Fruit fly (Drosophila melanogaster): Measurements from ENCODE around the gene eya.

eya gene

dm6 chr2L:6553041-6553796 lies 6.4 kb upstream of the eya start:
- peak; percentile 94 for TF ChIP-seq svp (GFP tag)
- TF ChIP-seq CG1621 (tag; optimal IDR thresholded peaks at IDR 0.05), result no peak
- peak; percentile 26 for TF ChIP-seq Met (GFP tag; optimal IDR thresholded peaks at IDR 0.05)
- TF ChIP-seq lz (GFP tag; optimal IDR thresholded peaks at IDR 0.05), result no peak
- peak; percentile 23 for TF ChIP-seq CG6808 (GFP tag; optimal IDR thresholded peaks at IDR 0.05)
- no peak for TF ChIP-seq Smox (GFP tag; optimal IDR thresholded peaks at IDR 0.05)
- no peak for TF ChIP-seq CG9139 (GFP tag; optimal IDR thresholded peaks at IDR 0.05)
- TF ChIP-seq CG31627 (GFP tag; optimal IDR thresholded peaks at IDR 0.05), result no peak
- TF ChIP-seq Hr4 (GFP tag; optimal IDR thresholded peaks at IDR 0.05), result no peak
- peak; percentile 10 for TF ChIP-seq Eip75B (GFP tag; optimal IDR thresholded peaks at IDR 0.05)
- peak; percentile 5 for TF ChIP-seq dsx (GFP tag; optimal IDR thresholded peaks at IDR 0.05; ENCODE audit: poor library complexity, severe bottlenecking)
- no peak for TF ChIP-seq CG8119 (GFP tag; IDR thresholded peaks at IDR 0.05)
- no peak for TF ChIP-seq fd85E (GFP tag; optimal IDR thresholded peaks at IDR 0.05)
- no peak for TF ChIP-seq CG10631 (GFP tag; optimal IDR thresholded peaks at IDR 0.05)
- TF ChIP-seq fd59A (GFP tag; optimal IDR thresholded peaks at IDR 0.05), result no peak
- TF ChIP-seq Ets96B (tag; optimal IDR thresholded peaks at IDR 0.05), result no peak
- TF ChIP-seq pdm3 (GFP tag; optimal IDR thresholded peaks at IDR 0.05), result peak; percentile 20
- TF ChIP-seq ss (GFP tag; optimal IDR thresholded peaks at IDR 0.05), result peak in 1 of 2 experiments; percentile 55
- no peak for TF ChIP-seq CG8319 (GFP tag; optimal IDR thresholded peaks at IDR 0.05)
- peak; percentile 46 for TF ChIP-seq Sox14 (GFP tag; optimal IDR thresholded peaks at IDR 0.05)
- no peak for TF ChIP-seq Sox102F (GFP tag; optimal IDR thresholded peaks at IDR 0.05)
- TF ChIP-seq Hr39 (GFP tag; optimal IDR thresholded peaks at IDR 0.05), result no peak
- TF ChIP-seq CG7368 (GFP tag; optimal IDR thresholded peaks at IDR 0.05), result no peak
- TF ChIP-seq esn (GFP tag; optimal IDR thresholded peaks at IDR 0.05), result peak; percentile 17
- TF ChIP-seq Hr38 (GFP tag; optimal IDR thresholded peaks at IDR 0.05), result no peak
- TF ChIP-seq Eip78C (GFP tag), result peak; percentile 48
- TF ChIP-seq CG3032 (tag; optimal IDR thresholded peaks at IDR 0.05), result no peak
- TF ChIP-seq CG16779 (tag; optimal IDR thresholded peaks at IDR 0.05), result no peak
- TF ChIP-seq CG34406 (GFP tag; optimal IDR thresholded peaks at IDR 0.05), result no peak
- peak; percentile 4 for TF ChIP-seq CG10669 (GFP tag; optimal IDR thresholded peaks at IDR 0.05)
- TF ChIP-seq CG11294 (GFP tag; IDR thresholded peaks at IDR 0.05), result no peak
- no peak for TF ChIP-seq topi (GFP tag; optimal IDR thresholded peaks at IDR 0.05)
- no peak for TF ChIP-seq CG6854 (GFP tag; optimal IDR thresholded peaks at IDR 0.05)

- TF ChIP-seq CG8319 (GFP tag; optimal IDR thresholded peaks at IDR 0.05) (no peak), esn (GFP tag; optimal IDR thresholded peaks at IDR 0.05) (no peak), CG1621 (tag; optimal IDR thresholded peaks at IDR 0.05) (no peak), Eip75B (GFP tag; optimal IDR thresholded peaks at IDR 0.05) (no peak), eg (GFP tag; IDR thresholded peaks at IDR 0.05) (no peak), svp (GFP tag) (peak; percentile 68), Gug (GFP tag; IDR thresholded peaks at IDR 0.05) (no peak), Eip78C (GFP tag) (peak; percentile 24), fd59A (GFP tag; optimal IDR thresholded peaks at IDR 0.05) (no peak), spab (GFP tag; optimal IDR thresholded peaks at IDR 0.05) (no peak), Sox102F (GFP tag; optimal IDR thresholded peaks at IDR 0.05) (no peak), CG34406 (GFP tag; optimal IDR thresholded peaks at IDR 0.05) (no peak), CG9139 (GFP tag; optimal IDR thresholded peaks at IDR 0.05) (no peak), CG3032 (tag; optimal IDR thresholded peaks at IDR 0.05) (no peak), CG10631 (GFP tag; optimal IDR thresholded peaks at IDR 0.05) (no peak)
Observed at dm6 chr2L:6552345-6552744, 5.6 kb upstream of the eya start.

dm6 chr2L:6551452-6551851 lies 4.7 kb upstream of the eya start:
- TF ChIP-seq CG34406 (GFP tag; optimal IDR thresholded peaks at IDR 0.05) (peak; percentile 33), Hr38 (GFP tag; optimal IDR thresholded peaks at IDR 0.05) (no peak), Hr39 (GFP tag; optimal IDR thresholded peaks at IDR 0.05) (peak; percentile 44), Hr4 (GFP tag; optimal IDR thresholded peaks at IDR 0.05) (no peak), CG7368 (GFP tag; optimal IDR thresholded peaks at IDR 0.05) (no peak), CG6792 (GFP tag; optimal IDR thresholded peaks at IDR 0.05) (peak; percentile 36), net (GFP tag; optimal IDR thresholded peaks at IDR 0.05) (no peak), Blimp-1 (GFP tag; optimal IDR thresholded peaks at IDR 0.05) (peak; percentile 27), CG3919 (GFP tag; optimal IDR thresholded peaks at IDR 0.05) (peak; percentile 30), Eip75B (GFP tag; optimal IDR thresholded peaks at IDR 0.05) (no peak), acj6 (GFP tag; optimal IDR thresholded peaks at IDR 0.05) (peak; percentile 32), CG31627 (GFP tag; optimal IDR thresholded peaks at IDR 0.05) (peak; percentile 32), svp (GFP tag) (peak; percentile 84), CG8632 (GFP tag; optimal IDR thresholded peaks at IDR 0.05) (peak; percentile 19), topi (GFP tag; optimal IDR thresholded peaks at IDR 0.05) (peak; percentile 57), Smox (GFP tag; optimal IDR thresholded peaks at IDR 0.05) (peak; percentile 48), cyc (GFP tag; optimal IDR thresholded peaks at IDR 0.05) (peak; percentile 51), achi (GFP tag; optimal IDR thresholded peaks at IDR 0.05) (peak; percentile 23), fd85E (GFP tag; optimal IDR thresholded peaks at IDR 0.05) (no peak), Eip78C (GFP tag) (peak; percentile 78), spab (GFP tag; optimal IDR thresholded peaks at IDR 0.05) (no peak), eg (GFP tag; IDR thresholded peaks at IDR 0.05) (no peak), Sox102F (GFP tag; optimal IDR thresholded peaks at IDR 0.05) (peak; percentile 37), esn (GFP tag; optimal IDR thresholded peaks at IDR 0.05) (peak; percentile 37)

All from whole organism, prepupa.